Fruit fly (Drosophila melanogaster) whole organism, embryonic: ENCODE data around the gene Hnf4.

Experiments
- Adf1 ChIP-seq: fragments of 200-800 bp; sonication (Bioruptor generic); IDR thresholded peaks from 2 replicates; pipeline ENCODE4 v1.3.6; 2022; ENCODE audit warnings: missing biosample characterization, missing genetic modification characterization
- Bteb2 ChIP-seq: fragments of 200-800 bp; sonication (Bioruptor generic); optimal IDR thresholded peaks from 2 replicates; lab custom pipeline; 2016; ENCODE audit warnings: missing biosample characterization, missing genetic modification characterization
- C15 ChIP-seq: fragments of 200-800 bp; sonication (Bioruptor generic); IDR thresholded peaks from 3 replicates; pipeline ENCODE4 v1.3.6; 2022; ENCODE audit warnings: missing biosample characterization, missing genetic modification characterization
- CG10267 ChIP-seq: fragments of 200-800 bp; sonication (Bioruptor generic); optimal IDR thresholded peaks from 2 replicates; lab custom pipeline; 2018; ENCODE audit warnings: missing biosample characterization, mild to moderate bottlenecking, missing genetic modification characterization, moderate library complexity
- CG10274 ChIP-seq: fragments of 200-800 bp; sonication (Bioruptor generic); optimal IDR thresholded peaks from 3 replicates; lab custom pipeline; 2017; ENCODE audit warnings: missing biosample characterization, mild to moderate bottlenecking, missing genetic modification characterization
- CG12219 ChIP-seq: fragments of 200-800 bp; sonication (Bioruptor generic); optimal IDR thresholded peaks from 3 replicates; lab custom pipeline; 2018; ENCODE audit warnings: missing biosample characterization, mild to moderate bottlenecking, missing genetic modification characterization
- CG13624 ChIP-seq: fragments of 200-800 bp; sonication (Bioruptor generic); optimal IDR thresholded peaks from 2 replicates; lab custom pipeline; 2016; ENCODE audit warnings: missing biosample characterization, missing genetic modification characterization
- CG1603 ChIP-seq: fragments of 200-800 bp; sonication (Bioruptor generic); optimal IDR thresholded peaks from 2 replicates; lab custom pipeline; 2019; ENCODE audit warnings: missing biosample characterization, mild to moderate bottlenecking, missing genetic modification characterization, moderate library complexity
- CG16863 ChIP-seq: fragments of 200-800 bp; sonication (Bioruptor generic); optimal IDR thresholded peaks from 3 replicates; lab custom pipeline; 2016; ENCODE audit warnings: missing biosample characterization, missing genetic modification characterization
- CG17568 ChIP-seq: fragments of 200-800 bp; sonication (Bioruptor generic); optimal IDR thresholded peaks from 2 replicates; lab custom pipeline; 2018; ENCODE audit warnings: missing biosample characterization, mild to moderate bottlenecking, missing genetic modification characterization, moderate library complexity
- CG17802 ChIP-seq: fragments of 200-800 bp; sonication (Bioruptor generic); optimal IDR thresholded peaks from 2 replicates; lab custom pipeline; 2018; ENCODE audit warnings: missing biosample characterization, mild to moderate bottlenecking, missing genetic modification characterization, moderate library complexity
- CG18262 ChIP-seq: fragments of 200-800 bp; optimal IDR thresholded peaks from 3 replicates; lab custom pipeline; 2019; ENCODE audit warnings: missing biosample characterization, mild to moderate bottlenecking, missing genetic modification characterization, moderate library complexity
- CG2116 ChIP-seq: fragments of 200-800 bp; sonication (Bioruptor generic); optimal IDR thresholded peaks from 3 replicates; lab custom pipeline; 2018; ENCODE audit warnings: missing biosample characterization, mild to moderate bottlenecking, missing genetic modification characterization
- CG2712 ChIP-seq: fragments of 200-800 bp; optimal IDR thresholded peaks from 3 replicates; lab custom pipeline; 2019; ENCODE audit warnings: missing biosample characterization, mild to moderate bottlenecking, missing genetic modification characterization, moderate library complexity
- CG31365 ChIP-seq: fragments of 200-800 bp; sonication (Bioruptor generic); optimal IDR thresholded peaks from 2 replicates; lab custom pipeline; 2018; ENCODE audit warnings: missing biosample characterization, mild to moderate bottlenecking, missing genetic modification characterization
- CG33213 ChIP-seq: fragments of 200-800 bp; sonication (Bioruptor generic); optimal IDR thresholded peaks from 3 replicates; lab custom pipeline; 2016; ENCODE audit warnings: missing biosample characterization, missing genetic modification characterization
- CG3838 ChIP-seq: fragments of 200-800 bp; sonication (Bioruptor generic); optimal IDR thresholded peaks from 3 replicates; lab custom pipeline; 2016; ENCODE audit warnings: missing biosample characterization, missing genetic modification characterization
- CG4360 ChIP-seq: fragments of 200-800 bp; sonication (Bioruptor generic); IDR thresholded peaks from 2 replicates; pipeline ENCODE4 v1.3.6; 2022; ENCODE audit warnings: missing biosample characterization, missing genetic modification characterization
- Chrac-16 ChIP-seq: fragments of 200-800 bp; sonication (Bioruptor generic); optimal IDR thresholded peaks from 3 replicates; lab custom pipeline; 2016; ENCODE audit warnings: missing biosample characterization, missing genetic modification characterization
- D19B ChIP-seq: fragments of 200-800 bp; sonication (Bioruptor generic); optimal IDR thresholded peaks from 2 replicates; lab custom pipeline; 2017; ENCODE audit warnings: missing biosample characterization, mild to moderate bottlenecking, missing genetic modification characterization
- Doc3 ChIP-seq: fragments of 200-800 bp; sonication (Bioruptor generic); IDR thresholded peaks from 3 replicates; pipeline ENCODE4 v1.3.6; 2022; ENCODE audit warnings: missing biosample characterization, missing genetic modification characterization; ENCODE audit not compliant: partially characterized antibody
- Lpt ChIP-seq: fragments of >200 bp; optimal IDR thresholded peaks from 2 replicates; lab custom pipeline; 2018; ENCODE audit warnings: missing biosample characterization, missing genetic modification characterization
- Mes4 ChIP-seq: fragments of 200-800 bp; sonication (Bioruptor generic); optimal IDR thresholded peaks from 2 replicates; lab custom pipeline; 2016; ENCODE audit warnings: missing biosample characterization, missing genetic modification characterization
- aop ChIP-seq: fragments of 200-800 bp; sonication (Bioruptor generic); IDR thresholded peaks from 2 replicates; pipeline ENCODE4 v1.3.6; 2022; ENCODE audit warnings: missing biosample characterization, missing genetic modification characterization
- ap ChIP-seq: fragments of 200-800 bp; sonication (Bioruptor generic); IDR thresholded peaks from 2 replicates; pipeline ENCODE4 v1.3.6; 2022; ENCODE audit warnings: missing biosample characterization, missing genetic modification characterization
- ash1 ChIP-seq: fragments of 200-800 bp; sonication (Bioruptor generic); optimal IDR thresholded peaks from 2 replicates; lab custom pipeline; 2018; ENCODE audit warnings: missing biosample characterization, mild to moderate bottlenecking, missing genetic modification characterization
- bcd ChIP-seq: fragments of 200-800 bp; sonication (Bioruptor generic); optimal IDR thresholded peaks from 2 replicates; lab custom pipeline; 2017; ENCODE audit warnings: missing biosample characterization, mild to moderate bottlenecking, missing genetic modification characterization
- cg ChIP-seq: fragments of 200-800 bp; sonication (Bioruptor generic); optimal IDR thresholded peaks from 3 replicates; lab custom pipeline; 2019; ENCODE audit warnings: missing biosample characterization, mild to moderate bottlenecking, missing genetic modification characterization, moderate library complexity
- crc ChIP-seq: fragments of 200-800 bp; sonication (Bioruptor generic); optimal IDR thresholded peaks from 2 replicates; lab custom pipeline; 2016; ENCODE audit warnings: missing biosample characterization, missing genetic modification characterization
- crp ChIP-seq, 2 experiments: fragments of 200-800 bp; sonication (Bioruptor generic); optimal IDR thresholded peaks; 2 replicates in 1 of 2; 3 replicates in 1 of 2; lab custom pipeline; 2017; ENCODE audit warnings: missing biosample characterization in 2 of 2, missing genetic modification characterization in 2 of 2, mild to moderate bottlenecking in 1 of 2, moderate library complexity in 1 of 2
- disco-r ChIP-seq: fragments of 200-800 bp; sonication (Bioruptor generic); optimal IDR thresholded peaks from 2 replicates; lab custom pipeline; 2016; ENCODE audit warnings: missing biosample characterization, missing genetic modification characterization
- dmrt99B ChIP-seq: fragments of 200-800 bp; sonication (Bioruptor generic); optimal IDR thresholded peaks from 2 replicates; lab custom pipeline; 2018; ENCODE audit warnings: missing biosample characterization, mild to moderate bottlenecking, missing genetic modification characterization, moderate library complexity
- exex ChIP-seq: fragments of 200-800 bp; sonication (Bioruptor generic); optimal IDR thresholded peaks from 4 replicates; lab custom pipeline; 2018; ENCODE audit warnings: missing biosample characterization, mild to moderate bottlenecking, missing genetic modification characterization, moderate library complexity
- fru ChIP-seq: fragments of >200 bp; optimal IDR thresholded peaks from 2 replicates; lab custom pipeline; 2017
- grn ChIP-seq: fragments of 200-800 bp; sonication (Bioruptor generic); optimal IDR thresholded peaks from 3 replicates; lab custom pipeline; 2017; ENCODE audit warnings: missing biosample characterization, missing genetic modification characterization
- hkb ChIP-seq, 2 experiments: fragments of 200-800 bp in 1 of 2; fragments of >200 bp in 1 of 2; sonication (Bioruptor generic) in 1 of 2; IDR thresholded peaks in 1 of 2; optimal IDR thresholded peaks in 1 of 2; 2 replicates each; pipeline versions ENCODE4 v1.3.6 to Lab custom; 2017 to 2022; ENCODE audit warnings: missing biosample characterization in 1 of 2, missing genetic modification characterization in 1 of 2
- jumu ChIP-seq: fragments of 200-800 bp; sonication (Bioruptor generic); optimal IDR thresholded peaks from 3 replicates; lab custom pipeline; 2016; ENCODE audit warnings: missing biosample characterization, missing genetic modification characterization
- nau ChIP-seq: fragments of 200-800 bp; sonication (Bioruptor generic); optimal IDR thresholded peaks from 3 replicates; lab custom pipeline; 2017; ENCODE audit warnings: missing biosample characterization, mild to moderate bottlenecking, missing genetic modification characterization, missing genetic modification reagents
- pan ChIP-seq, 4 experiments: fragments of >200 bp in 3 of 4; fragments of 200-800 bp in 1 of 4; sonication (Bioruptor generic) in 1 of 4; optimal IDR thresholded peaks in 3 of 4; IDR thresholded peaks in 1 of 4; 2 replicates each; pipeline versions ENCODE4 v1.3.6 to Lab custom; 2017 to 2022; ENCODE audit warnings: missing biosample characterization in 2 of 4, missing genetic modification characterization in 2 of 4, mixed read lengths in 1 of 4
- pnt ChIP-seq: fragments of 200-800 bp; sonication (Bioruptor generic); optimal IDR thresholded peaks from 3 replicates; lab custom pipeline; 2016; ENCODE audit warnings: missing biosample characterization, missing genetic modification characterization
- sens-2 ChIP-seq: fragments of 200-800 bp; sonication (Bioruptor generic); IDR thresholded peaks from 2 replicates; pipeline ENCODE4 v1.3.6; 2022; ENCODE audit warnings: missing biosample characterization, missing genetic modification characterization
- slbo ChIP-seq: fragments of 200-800 bp; sonication (Bioruptor generic); IDR thresholded peaks from 2 replicates; pipeline ENCODE4 v1.3.6; 2022; ENCODE audit warnings: missing biosample characterization, missing genetic modification characterization
- slou ChIP-seq: fragments of 200-800 bp; sonication (Bioruptor generic); optimal IDR thresholded peaks from 3 replicates; lab custom pipeline; 2016; ENCODE audit warnings: missing biosample characterization, missing genetic modification characterization
- sna ChIP-seq: fragments of 200-800 bp; sonication (Bioruptor generic); IDR thresholded peaks from 2 replicates; pipeline ENCODE4 v1.3.6; 2022; ENCODE audit warnings: missing biosample characterization, missing genetic modification characterization; ENCODE audit not compliant: partially characterized antibody
- sr ChIP-seq: fragments of 200-800 bp; sonication (Bioruptor generic); IDR thresholded peaks from 3 replicates; pipeline ENCODE4 v1.3.6; 2022; ENCODE audit warnings: missing biosample characterization, missing genetic modification characterization
- tll ChIP-seq, 2 experiments: fragments of 200-800 bp in 1 of 2; fragments of >200 bp in 1 of 2; sonication (Bioruptor generic) in 1 of 2; optimal IDR thresholded peaks; 2 replicates each; lab custom pipeline; 2017 to 2019; ENCODE audit warnings: missing biosample characterization in 2 of 2, missing genetic modification characterization in 2 of 2, mild to moderate bottlenecking in 1 of 2, moderate library complexity in 1 of 2
- tna ChIP-seq: fragments of 200-800 bp; sonication (Bioruptor generic); IDR thresholded peaks from 2 replicates; pipeline ENCODE4 v1.3.6; 2022; ENCODE audit warnings: missing biosample characterization, missing genetic modification characterization; ENCODE audit not compliant: partially characterized antibody
- toy ChIP-seq: fragments of 200-800 bp; sonication (Bioruptor generic); IDR thresholded peaks from 2 replicates; pipeline ENCODE4 v1.3.6; 2022; ENCODE audit warnings: missing biosample characterization, missing genetic modification characterization
- vvl ChIP-seq: fragments of 200-800 bp; sonication (Bioruptor generic); IDR thresholded peaks from 2 replicates; pipeline ENCODE4 v1.3.6; 2022; ENCODE audit warnings: missing biosample characterization, missing genetic modification characterization
- zfh1 ChIP-seq: fragments of 200-800 bp; sonication (Bioruptor generic); IDR thresholded peaks from 3 replicates; pipeline ENCODE4 v1.3.6; 2022; ENCODE audit warnings: missing biosample characterization, missing genetic modification characterization

The Hnf4 gene

DNA sequence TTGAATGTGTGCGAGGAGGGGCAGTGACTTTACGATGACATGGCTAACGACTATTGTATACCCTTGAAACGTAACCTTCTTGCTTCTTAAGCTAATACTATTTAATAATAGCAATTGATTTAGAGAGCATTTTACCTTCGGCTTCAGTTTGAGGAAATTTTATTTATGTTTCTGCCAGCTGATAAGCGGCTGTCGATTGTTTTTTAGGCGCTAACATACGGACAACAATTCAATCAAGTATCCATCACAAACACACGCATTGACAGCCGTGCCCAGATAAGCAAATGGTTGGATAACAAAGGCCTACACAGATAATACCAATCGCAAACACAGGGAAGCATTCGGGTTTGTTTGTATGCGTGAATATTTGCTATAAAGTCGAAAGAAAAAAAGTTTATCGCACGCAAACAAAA is 28.8 kb upstream of the Hnf4 start (continued):
- TF ChIP-seq hkb (optimal IDR thresholded peaks at IDR 0.05; lab: Kevin White, UChicago), result no peak
- TF ChIP-seq hkb (GFP tag; IDR thresholded peaks at IDR 0.05; lab: Robert Waterston, UW), result peak; percentile 26; the same call in 1 of the 2 replicates
- TF ChIP-seq CG33213 (GFP tag; lab: Kevin White, UChicago), result no peak
- no peak for TF ChIP-seq fru (lab: Kevin White, UChicago)
- peak; percentile 51; the same call in 1 of the 2 replicates for TF ChIP-seq Adf1
- no peak for TF ChIP-seq CG3838 (GFP tag; lab: Kevin White, UChicago)
- TF ChIP-seq Chrac-16 (GFP tag; lab: Kevin White, UChicago), result peak; percentile 38
- no peak for TF ChIP-seq pan (optimal IDR thresholded peaks at IDR 0.05; lab: Kevin White, UChicago)
- TF ChIP-seq pan (GFP tag; optimal IDR thresholded peaks at IDR 0.05 in 1 of 2, IDR thresholded peaks at IDR 0.05 in 1 of 2), result peak in 1 of 2 experiments; percentile 63
- TF ChIP-seq disco-r (GFP tag; lab: Kevin White, UChicago), result no peak
- peak; percentile 18 for TF ChIP-seq CG2116 (GFP tag; lab: Kevin White, UChicago)
- peak; percentile 4 for TF ChIP-seq CG31365 (tag; lab: Kevin White, UChicago)
- TF ChIP-seq CG17568, result no peak
- TF ChIP-seq bcd, result no peak
- peak; percentile 50 for TF ChIP-seq nau
- peak; percentile 12 for TF ChIP-seq crc
- TF ChIP-seq grn (GFP tag; lab: Kevin White, UChicago), result peak; percentile 78
- TF ChIP-seq jumu (GFP tag; lab: Kevin White, UChicago), result no peak
- no peak for TF ChIP-seq CG17802 (tag; lab: Kevin White, UChicago)
- no peak for TF ChIP-seq pnt (GFP tag; lab: Kevin White, UChicago)
- no peak for TF ChIP-seq ash1 (GFP tag; lab: Kevin White, UChicago)
- TF ChIP-seq tll (GFP tag; optimal IDR thresholded peaks at IDR 0.05; lab: Kevin White, UChicago), result no peak
- TF ChIP-seq aop (GFP tag; lab: Robert Waterston, UW), result no peak
- TF ChIP-seq ap, result 0 out of 2 replicates have a peak, but pooled peaks have one; percentile 19
- TF ChIP-seq Doc3 (GFP tag; lab: Robert Waterston, UW), result no peak
- peak; percentile 51 for TF ChIP-seq dmrt99B (tag; lab: Kevin White, UChicago)
- no peak for TF ChIP-seq Mes4 (GFP tag; lab: Kevin White, UChicago)
- peak; percentile 18 for TF ChIP-seq CG12219 (GFP tag; lab: Kevin White, UChicago)
- TF ChIP-seq CG1603 (tag; lab: Kevin White, UChicago), result peak; percentile 45
- TF ChIP-seq toy (GFP tag; lab: Robert Waterston, UW), result no peak
- peak; percentile 28; the same call in 1 of the 2 replicates for TF ChIP-seq tna (GFP tag; lab: Robert Waterston, UW)
- TF ChIP-seq CG4360, result peak; percentile 46; the same call in 1 of the 2 replicates
- TF ChIP-seq cg (GFP tag; lab: Kevin White, UChicago), result peak; percentile 48
- no peak for TF ChIP-seq sr
- no peak for TF ChIP-seq sens-2 (GFP tag; lab: Robert Waterston, UW)
- TF ChIP-seq Bteb2 (GFP tag; lab: Kevin White, UChicago), result no peak
- no peak for TF ChIP-seq sna (GFP tag; lab: Robert Waterston, UW)
- TF ChIP-seq vvl (GFP tag; lab: Robert Waterston, UW), result no peak
- 0 out of 3 replicates have a peak, but pooled peaks have one; percentile 18 for TF ChIP-seq zfh1 (GFP tag; lab: Robert Waterston, UW)
- TF ChIP-seq CG2712 (tag; lab: Kevin White, UChicago), result peak; percentile 36
- no peak for TF ChIP-seq crp (GFP tag; optimal IDR thresholded peaks at IDR 0.05; lab: Kevin White, UChicago)
- TF ChIP-seq CG18262 (tag; lab: Kevin White, UChicago), result peak; percentile 25
- TF ChIP-seq slou (GFP tag; lab: Kevin White, UChicago), result peak; percentile 0
- TF ChIP-seq D19B (GFP tag; lab: Kevin White, UChicago), result peak; percentile 72
- no peak for TF ChIP-seq C15
- no peak for TF ChIP-seq Lpt (GFP tag; lab: Kevin White, UChicago)
- peak; percentile 94 for TF ChIP-seq exex (tag; lab: Kevin White, UChicago)
- no peak for TF ChIP-seq CG13624 (GFP tag; lab: Kevin White, UChicago)
- TF ChIP-seq CG16863 (GFP tag; lab: Kevin White, UChicago), result peak; percentile 41
- TF ChIP-seq CG10267 (tag; lab: Kevin White, UChicago), result no peak
- TF ChIP-seq CG10274 (GFP tag; lab: Kevin White, UChicago), result peak; percentile 5
- peak; percentile 73 for TF ChIP-seq slbo
